Worm (Caenorhabditis elegans) whole organism, L3 larva: ENCODE data around the gene R11G1.7.

ENCODE experiments used
- aly-2 ChIP-seq: fragments of 150-350 bp; optimal IDR thresholded peaks from 2 replicates; lab custom pipeline; 2014; ENCODE audit warnings: missing biosample characterization, missing genetic modification characterization
- ceh-16 ChIP-seq: sonication (generic microtip); optimal IDR thresholded peaks from 2 replicates; lab custom pipeline; 2017; ENCODE audit warnings: missing biosample characterization, missing genetic modification characterization
- daf-12 ChIP-seq: fragments of 150-350 bp; optimal IDR thresholded peaks from 2 replicates; lab custom pipeline; 2014; ENCODE audit warnings: missing biosample characterization, missing genetic modification reagents, missing genetic modification characterization
- eor-1 ChIP-seq, 2 experiments: fragments of 150-350 bp; optimal IDR thresholded peaks; 2 replicates each; lab custom pipeline; 2014 to 2018; ENCODE audit warnings: missing biosample characterization in 2 of 2, missing genetic modification characterization in 2 of 2
- fkh-10 ChIP-seq: sonication (generic microtip); optimal IDR thresholded peaks from 2 replicates; lab custom pipeline; 2017; ENCODE audit warnings: missing biosample characterization, missing genetic modification reagents, missing genetic modification characterization
- jun-1 ChIP-seq: fragments of 150-350 bp; optimal IDR thresholded peaks from 2 replicates; lab custom pipeline; 2014; ENCODE audit warnings: missing biosample characterization, missing genetic modification reagents, missing genetic modification characterization
- nhr-12 ChIP-seq: fragments of 150-350 bp; optimal IDR thresholded peaks from 2 replicates; lab custom pipeline; 2014; ENCODE audit warnings: missing biosample characterization, missing genetic modification characterization
- nhr-77 ChIP-seq: fragments of 150-350 bp; optimal IDR thresholded peaks from 2 replicates; lab custom pipeline; 2014; ENCODE audit warnings: missing biosample characterization, missing genetic modification characterization
- snpc-4 ChIP-seq: fragments of 150-350 bp; optimal IDR thresholded peaks from 2 replicates; lab custom pipeline; 2014; ENCODE audit warnings: missing biosample characterization, missing genetic modification characterization
- unc-39 ChIP-seq: sonication (generic microtip); optimal IDR thresholded peaks from 4 replicates; lab custom pipeline; 2017; ENCODE audit warnings: missing biosample characterization, missing genetic modification characterization
- ztf-4 ChIP-seq: fragments of 150-350 bp; optimal IDR thresholded peaks from 2 replicates; lab custom pipeline; 2014; ENCODE audit warnings: missing biosample characterization, missing genetic modification characterization

ce11 chrX:3686420-3686819, 30.3 kb downstream of the R11G1.7 start:
- TF ChIP-seq jun-1 (tag; lab: Kevin White, UChicago) (no peak), nhr-12 (tag; lab: Kevin White, UChicago) (no peak), fkh-10 (GFP tag; lab: Kevin White, UChicago) (no peak), unc-39 (tag; lab: Kevin White, UChicago) (no peak), nhr-77 (tag; lab: Kevin White, UChicago) (no peak), ceh-16 (tag; lab: Kevin White, UChicago) (no peak), ztf-4 (tag; lab: Kevin White, UChicago) (no peak), daf-12 (tag; lab: Kevin White, UChicago) (no peak), snpc-4 (no peak), aly-2 (tag; lab: Kevin White, UChicago) (no peak), eor-1 (tag; optimal IDR thresholded peaks at IDR 0.05; lab: Kevin White, UChicago) (no peak)
